Worm (Caenorhabditis elegans): ENCODE results near the gene mtm-9.

The mtm-9 gene

ce11 chrV:3743172-3743626, at the start of gene mtm-9:
mtm-9 (plus strand) TSS chrV:3743576.
- peak in 1 of 2 experiments; percentile 7 for TF ChIP-seq hif-1 (tag; optimal IDR thresholded peaks at IDR 0.05)
- TF ChIP-seq mes-2 (tag; optimal IDR thresholded peaks at IDR 0.05; ENCODE audit: poor library complexity, severe bottlenecking): peak; percentile 41
- peak; percentile 93 for TF ChIP-seq dpl-1 (GFP tag; optimal IDR thresholded peaks at IDR 0.05)
- TF ChIP-seq daf-16 (GFP tag; optimal IDR thresholded peaks at IDR 0.05): no peak
- TF ChIP-seq daf-16 (tag; optimal IDR thresholded peaks at IDR 0.05): peak; percentile 55
- TF ChIP-seq dve-1 (tag; optimal IDR thresholded peaks at IDR 0.05; ENCODE audit: insufficient read depth): peak; percentile 31
- peak; percentile 56 for TF ChIP-seq aha-1 (tag)
- peak; percentile 42 for TF ChIP-seq hlh-30 (tag; optimal IDR thresholded peaks at IDR 0.05; ENCODE audit: insufficient read depth)
- no peak for TF ChIP-seq madf-5 (GFP tag; IDR thresholded peaks at IDR 0.05)
- no peak for TF ChIP-seq nhr-76 (tag; optimal IDR thresholded peaks at IDR 0.05)
- TF ChIP-seq lsy-2 (tag; optimal IDR thresholded peaks at IDR 0.05): peak in 1 of 2 experiments; percentile 60
- peak in 1 of 2 experiments; percentile 27 for TF ChIP-seq unc-62 (GFP tag; optimal IDR thresholded peaks at IDR 0.05 in 1 of 2)
- no peak for TF ChIP-seq unc-62 (tag; optimal IDR thresholded peaks at IDR 0.05)
- TF ChIP-seq jun-1 (tag; optimal IDR thresholded peaks at IDR 0.05): no peak
- TF ChIP-seq R02D3.7 (tag; optimal IDR thresholded peaks at IDR 0.05): peak; percentile 70

DNA sequence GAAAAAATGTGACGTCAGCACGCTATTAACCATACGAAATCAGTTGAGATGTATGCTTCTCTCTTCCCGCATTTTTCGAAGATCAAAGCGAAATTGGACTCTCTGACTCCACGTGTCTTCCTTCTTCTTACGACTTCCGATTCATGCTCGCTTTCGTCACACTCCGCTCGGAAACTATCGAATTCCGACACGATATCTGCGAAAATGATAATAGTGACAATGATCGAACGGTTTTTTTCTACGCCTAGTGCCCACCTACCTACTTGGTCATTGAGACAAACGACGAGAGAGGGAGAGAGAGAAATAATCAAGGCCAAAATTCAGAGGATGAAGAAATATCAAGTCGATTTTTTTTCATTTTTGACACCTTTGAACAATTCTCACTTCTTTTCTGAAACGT, 49.7 kb upstream of the mtm-9 start:
- peak; percentile 57 for TF ChIP-seq nhr-28 (tag; optimal IDR thresholded peaks at IDR 0.05)
- TF ChIP-seq php-3 (GFP tag; IDR thresholded peaks at IDR 0.05): no peak
- peak; percentile 81 for TF ChIP-seq mxl-3 (GFP tag; optimal IDR thresholded peaks at IDR 0.05)

DNA sequence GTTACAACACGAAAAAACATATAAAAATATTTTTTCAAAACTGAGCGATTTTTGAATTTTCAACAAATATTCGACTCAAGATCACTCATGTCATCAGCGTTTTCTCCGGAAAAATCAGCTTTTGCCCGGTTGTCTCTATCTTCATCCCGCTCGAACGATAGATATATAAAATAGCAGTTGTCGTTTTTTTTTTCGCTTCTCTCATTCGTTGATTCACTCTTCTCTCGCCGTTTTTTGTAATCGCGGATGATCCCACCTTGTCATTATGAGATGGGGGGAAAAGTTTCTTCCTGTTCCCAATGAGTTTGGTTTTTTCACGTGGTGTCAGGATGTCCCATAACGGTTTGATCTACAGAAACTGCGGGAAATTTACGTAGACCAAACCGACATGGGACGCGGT, 48.1 kb upstream of the mtm-9 start:
- TF ChIP-seq nhr-11 (tag; optimal IDR thresholded peaks at IDR 0.05): peak; percentile 36
- no peak for TF ChIP-seq ceh-44 (GFP tag; IDR thresholded peaks at IDR 0.05)
- peak; percentile 34 for TF ChIP-seq hlh-11 (tag; optimal IDR thresholded peaks at IDR 0.05)
- TF ChIP-seq daf-16 (GFP tag; optimal IDR thresholded peaks at IDR 0.05): peak in 1 of 2 experiments; percentile 43
- TF ChIP-seq daf-16 (tag; optimal IDR thresholded peaks at IDR 0.05): no peak
- no peak for TF ChIP-seq nhr-42 (GFP tag; IDR thresholded peaks at IDR 0.05)
- no peak for TF ChIP-seq nhr-6 (tag; optimal IDR thresholded peaks at IDR 0.05)
- TF ChIP-seq nhr-41 (GFP tag; IDR thresholded peaks at IDR 0.05): no peak
- TF ChIP-seq mdl-1 (tag; optimal IDR thresholded peaks at IDR 0.05): peak in 1 of 2 experiments; percentile 19

- TF ChIP-seq pqm-1 (tag; optimal IDR thresholded peaks at IDR 0.05): peak; percentile 55
- no peak for TF ChIP-seq snpc-4 (tag; optimal IDR thresholded peaks at IDR 0.05)
- no peak for TF ChIP-seq T26A8.4 (GFP tag; IDR thresholded peaks at IDR 0.05)
- TF ChIP-seq mes-2 (tag; optimal IDR thresholded peaks at IDR 0.05; ENCODE audit: poor library complexity, severe bottlenecking): no peak
- TF ChIP-seq mep-1 (tag; optimal IDR thresholded peaks at IDR 0.05): peak; percentile 49
- no peak for TF ChIP-seq lir-3 (tag; optimal IDR thresholded peaks at IDR 0.05)
- no peak for TF ChIP-seq nhr-237 (tag; optimal IDR thresholded peaks at IDR 0.05)
- peak; percentile 93 for TF ChIP-seq nhr-28 (tag; optimal IDR thresholded peaks at IDR 0.05)
- TF ChIP-seq dve-1 (tag; optimal IDR thresholded peaks at IDR 0.05; ENCODE audit: insufficient read depth): peak; percentile 86
- TF ChIP-seq jun-1 (tag; optimal IDR thresholded peaks at IDR 0.05): no peak
- no peak for TF ChIP-seq ZK546.5 (tag; optimal IDR thresholded peaks at IDR 0.05)
- peak in 1 of 2 experiments; percentile 61 for TF ChIP-seq mdl-1 (tag; optimal IDR thresholded peaks at IDR 0.05)
- TF ChIP-seq F10B5.3 (tag; optimal IDR thresholded peaks at IDR 0.05): no peak
- TF ChIP-seq snpc-1.2 (GFP tag; IDR thresholded peaks at IDR 0.05): no peak
- no peak for TF ChIP-seq zip-2 (tag; optimal IDR thresholded peaks at IDR 0.05)
- TF ChIP-seq D1046.2 (GFP tag; IDR thresholded peaks at IDR 0.05): no peak
- peak; percentile 86 for TF ChIP-seq hlh-11 (tag; optimal IDR thresholded peaks at IDR 0.05)
- no peak for TF ChIP-seq arid-1 (GFP tag; conservative IDR thresholded peaks at IDR 0.05)
- peak; percentile 69 for TF ChIP-seq nhr-48 (tag; optimal IDR thresholded peaks at IDR 0.05)
- TF ChIP-seq vab-7 (GFP tag; IDR thresholded peaks at IDR 0.05): no peak
- TF ChIP-seq aha-1 (tag): peak; percentile 0
- TF ChIP-seq daf-8 (GFP tag; IDR thresholded peaks at IDR 0.05): no peak
- TF ChIP-seq hlh-30 (tag; optimal IDR thresholded peaks at IDR 0.05; ENCODE audit: insufficient read depth): peak; percentile 52
- no peak for TF ChIP-seq ceh-20 (GFP tag; IDR thresholded peaks at IDR 0.05)
- TF ChIP-seq lin-39 (tag; optimal IDR thresholded peaks at IDR 0.05): no peak
- no peak for TF ChIP-seq madf-5 (GFP tag; IDR thresholded peaks at IDR 0.05)
- TF ChIP-seq Y75B8A.6 (GFP tag; IDR thresholded peaks at IDR 0.05): no peak
- no peak for TF ChIP-seq Y105C5A.15 (GFP tag; IDR thresholded peaks at IDR 0.05)
- TF ChIP-seq ama-1 (optimal IDR thresholded peaks at IDR 0.05): no peak
- no peak for TF ChIP-seq nhr-10 (tag; optimal IDR thresholded peaks at IDR 0.05)
These were observed 46.3 kb upstream of the mtm-9 start for ce11 chrV:3697071-3697470.
